Worm (Caenorhabditis elegans) whole organism, L2 larva: ENCODE data around the gene Y57G7A.1.
A peak's percentile ranks its signal among the peaks of the same experiment; 100 is the strongest.

Experiments
- C34F6.9 ChIP-seq: fragments of 150-350 bp; optimal IDR thresholded peaks from 2 replicates; lab custom pipeline; 2014; ENCODE audit warnings: missing biosample characterization, missing genetic modification characterization
- F13H6.1 ChIP-seq: sonication (generic microtip); optimal IDR thresholded peaks from 2 replicates; lab custom pipeline; 2016; ENCODE audit warnings: missing genetic modification characterization, missing compliant biosample characterization
- R02D3.7 ChIP-seq: fragments of 150-350 bp; optimal IDR thresholded peaks from 2 replicates; lab custom pipeline; 2014; ENCODE audit warnings: missing biosample characterization, missing genetic modification characterization
- Y55F3AM.14 ChIP-seq: fragments of 200-800 bp; sonication (Bioruptor generic); optimal IDR thresholded peaks from 2 replicates; lab custom pipeline; 2018; ENCODE audit warnings: mild to moderate bottlenecking, missing genetic modification characterization, missing compliant biosample characterization
- ZK546.5 ChIP-seq: sonication (generic microtip); optimal IDR thresholded peaks from 2 replicates; lab custom pipeline; 2017; ENCODE audit warnings: missing biosample characterization, missing genetic modification characterization
- alr-1 ChIP-seq: fragments of 150-350 bp; optimal IDR thresholded peaks from 2 replicates; lab custom pipeline; 2014; ENCODE audit warnings: missing biosample characterization, missing genetic modification characterization
- aly-2 ChIP-seq: fragments of 150-350 bp; optimal IDR thresholded peaks from 2 replicates; lab custom pipeline; 2014; ENCODE audit warnings: missing biosample characterization, missing genetic modification characterization
- blmp-1 ChIP-seq: sonication (generic microtip); optimal IDR thresholded peaks from 2 replicates; lab custom pipeline; 2017; ENCODE audit warnings: missing genetic modification characterization, mild to moderate bottlenecking, missing compliant biosample characterization, antibody characterized with exemption, moderate library complexity; ENCODE audit not compliant: insufficient read depth
- ceh-16 ChIP-seq: fragments of 150-350 bp; optimal IDR thresholded peaks from 2 replicates; lab custom pipeline; 2014; ENCODE audit warnings: missing biosample characterization, missing genetic modification characterization
- crh-2 ChIP-seq: sonication (generic microtip); optimal IDR thresholded peaks from 2 replicates; lab custom pipeline; 2017; ENCODE audit warnings: missing biosample characterization, missing genetic modification characterization
- elt-1 ChIP-seq: fragments of 150-350 bp; optimal IDR thresholded peaks from 2 replicates; lab custom pipeline; 2014; ENCODE audit warnings: missing biosample characterization, missing genetic modification characterization
- elt-3 ChIP-seq: sonication (generic microtip); optimal IDR thresholded peaks from 2 replicates; lab custom pipeline; 2017; ENCODE audit warnings: missing biosample characterization, missing genetic modification characterization
- fos-1 ChIP-seq: fragments of 150-350 bp; optimal IDR thresholded peaks from 2 replicates; lab custom pipeline; 2014; ENCODE audit warnings: missing biosample characterization, missing genetic modification characterization
- gmeb-1 ChIP-seq: fragments of 150-350 bp; optimal IDR thresholded peaks from 2 replicates; lab custom pipeline; 2014; ENCODE audit warnings: missing biosample characterization, missing genetic modification characterization
- lin-11 ChIP-seq: fragments of 150-350 bp; sonication (generic microtip); optimal IDR thresholded peaks from 2 replicates; lab custom pipeline; 2014; ENCODE audit warnings: missing biosample characterization, missing genetic modification characterization, inconsistent platforms, mixed read lengths
- lin-13 ChIP-seq: fragments of 150-350 bp; optimal IDR thresholded peaks from 2 replicates; lab custom pipeline; 2014; ENCODE audit warnings: missing biosample characterization, missing genetic modification reagents, missing genetic modification characterization
- lin-39 ChIP-seq: fragments of 150-350 bp; optimal IDR thresholded peaks from 2 replicates; lab custom pipeline; 2014; ENCODE audit warnings: missing biosample characterization, missing genetic modification reagents, missing genetic modification characterization
- lsy-2 ChIP-seq, 2 experiments: fragments of 150-350 bp in 1 of 2; sonication (generic microtip) in 1 of 2; optimal IDR thresholded peaks; 2 replicates each; lab custom pipeline; 2014 to 2017; ENCODE audit warnings: missing biosample characterization in 2 of 2, missing genetic modification characterization in 2 of 2
- mbf-1 ChIP-seq: sonication (generic microtip); optimal IDR thresholded peaks from 2 replicates; lab custom pipeline; 2017; ENCODE audit warnings: missing biosample characterization, missing genetic modification characterization
- mdl-1 ChIP-seq, 2 experiments: fragments of 150-350 bp in 1 of 2; sonication (generic microtip) in 1 of 2; optimal IDR thresholded peaks; 2 replicates each; lab custom pipeline; 2017; ENCODE audit warnings: missing biosample characterization in 2 of 2, missing genetic modification characterization in 2 of 2
- nhr-10 ChIP-seq: sonication (generic microtip); optimal IDR thresholded peaks from 2 replicates; lab custom pipeline; 2017; ENCODE audit warnings: missing biosample characterization, missing genetic modification characterization
- nhr-11 ChIP-seq: fragments of 150-350 bp; optimal IDR thresholded peaks from 2 replicates; lab custom pipeline; 2014; ENCODE audit warnings: missing biosample characterization, missing genetic modification characterization
- nhr-129 ChIP-seq: fragments of 150-350 bp; optimal IDR thresholded peaks from 2 replicates; lab custom pipeline; 2014; ENCODE audit warnings: missing biosample characterization, missing genetic modification characterization
- nhr-23 ChIP-seq: fragments of 150-350 bp; optimal IDR thresholded peaks from 2 replicates; lab custom pipeline; 2014; ENCODE audit warnings: missing biosample characterization, missing genetic modification reagents, missing genetic modification characterization
- nhr-77 ChIP-seq: fragments of 150-350 bp; optimal IDR thresholded peaks from 2 replicates; lab custom pipeline; 2014; ENCODE audit warnings: missing biosample characterization, missing genetic modification characterization
- sem-4 ChIP-seq: fragments of 150-350 bp; optimal IDR thresholded peaks from 2 replicates; lab custom pipeline; 2014; ENCODE audit warnings: missing biosample characterization, missing genetic modification reagents, missing genetic modification characterization
- skn-1 ChIP-seq: sonication (generic microtip); optimal IDR thresholded peaks from 2 replicates; lab custom pipeline; 2017; ENCODE audit warnings: missing biosample characterization, missing genetic modification characterization
- sma-9 ChIP-seq, 2 experiments: fragments of 150-350 bp in 1 of 2; sonication (generic microtip) in 1 of 2; optimal IDR thresholded peaks; 2 replicates each; lab custom pipeline; 2014 to 2016; ENCODE audit warnings: missing genetic modification characterization in 2 of 2, mild to moderate bottlenecking in 1 of 2, missing biosample characterization in 1 of 2, missing compliant biosample characterization in 1 of 2, missing genetic modification reagents in 1 of 2, moderate library complexity in 1 of 2
- unc-39 ChIP-seq: fragments of 150-350 bp; optimal IDR thresholded peaks from 2 replicates; lab custom pipeline; 2014; ENCODE audit warnings: missing biosample characterization, missing genetic modification characterization
- unc-55 ChIP-seq: fragments of 150-350 bp; sonication (generic microtip); optimal IDR thresholded peaks from 3 replicates; lab custom pipeline; 2014; ENCODE audit warnings: missing biosample characterization, missing genetic modification reagents, missing genetic modification characterization
- unc-62 ChIP-seq: fragments of 150-350 bp; optimal IDR thresholded peaks from 2 replicates; lab custom pipeline; 2014; ENCODE audit warnings: missing biosample characterization, missing genetic modification reagents, missing genetic modification characterization
- ztf-1 ChIP-seq: fragments of 200-800 bp; sonication (Bioruptor generic); conservative IDR thresholded peaks from 2 replicates; pipeline ENCODE4 v1.3.6; 2022; ENCODE audit warnings: missing genetic modification characterization, missing compliant biosample characterization

Y57G7A.1 gene

DNA sequence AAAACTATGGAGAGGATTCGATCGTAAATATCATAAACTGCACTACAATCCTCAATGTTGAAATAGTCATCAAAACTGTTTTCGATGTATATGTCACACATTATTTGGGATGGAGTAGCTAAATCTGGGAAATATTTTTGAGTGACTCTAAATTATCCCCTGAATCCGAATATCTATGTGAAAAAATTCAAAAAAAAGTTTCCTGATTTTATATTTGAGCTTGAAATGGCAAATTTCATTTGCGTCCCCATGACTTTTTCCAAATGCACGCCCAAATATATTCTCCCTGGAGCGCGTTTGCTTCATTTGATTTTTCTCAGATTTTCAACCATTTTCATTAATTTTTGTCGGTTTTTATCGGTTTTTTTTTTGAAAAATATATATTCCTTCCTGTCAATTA, 5.1 kb upstream of the Y57G7A.1 start, which contains the start of gene srz-64:
TSS of gene srz-64 (minus strand) at position 101 of the 400 bp plus-strand sequence.
- no peak for TF ChIP-seq sem-4 (tag; lab: Kevin White, UChicago)

- TF ChIP-seq alr-1, result no peak
- TF ChIP-seq ceh-16 (tag; lab: Kevin White, UChicago), result no peak
- TF ChIP-seq lsy-2 (tag; optimal IDR thresholded peaks at IDR 0.05; lab: Kevin White, UChicago), result no peak
- no peak for TF ChIP-seq skn-1 (tag; lab: Kevin White, UChicago)
- TF ChIP-seq C34F6.9 (tag; lab: Kevin White, UChicago), result no peak
- no peak for TF ChIP-seq lin-11 (tag; lab: Kevin White, UChicago)
- no peak for TF ChIP-seq elt-1 (tag; lab: Kevin White, UChicago)
- no peak for TF ChIP-seq R02D3.7 (tag; lab: Kevin White, UChicago)
Measured at ce11 chrII:1295776-1296175, 2.5 kb upstream of the Y57G7A.1 start, which contains the start of gene Y57G7A.2. Gene Y57G7A.2, plus strand, starts transcription at chrII:1296076.

DNA sequence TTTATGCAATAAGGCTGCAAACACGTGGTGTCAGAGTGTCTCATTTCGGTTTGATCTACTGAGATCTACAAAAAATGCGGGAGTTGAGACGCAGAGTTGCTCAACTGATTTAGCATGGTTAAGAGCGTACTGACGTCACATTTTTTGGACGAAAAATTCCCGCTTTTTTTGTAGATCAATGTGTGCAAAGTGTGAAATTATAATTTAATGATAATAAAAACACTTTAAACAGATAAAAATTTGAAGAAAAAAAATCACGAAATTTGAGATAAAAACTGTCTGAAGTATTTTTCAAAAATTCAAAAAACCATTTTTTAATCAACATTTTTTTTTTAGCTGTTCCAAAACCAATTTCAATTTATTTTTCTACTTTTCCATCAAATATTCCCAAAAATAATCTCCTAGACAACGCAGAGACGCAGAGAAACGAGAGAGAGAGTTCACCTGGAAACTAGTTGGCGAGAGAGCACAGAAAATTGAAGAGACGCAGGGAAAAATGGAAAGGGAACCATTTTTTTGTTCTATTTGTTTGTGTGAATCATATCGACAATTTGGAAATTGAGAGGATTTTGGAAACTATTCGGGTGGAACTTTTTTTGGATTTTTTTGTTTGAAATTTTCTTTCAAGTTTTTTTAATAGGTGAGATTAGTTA, 1.1 kb upstream of the Y57G7A.1 start:
- no peak for TF ChIP-seq aly-2 (tag; lab: Kevin White, UChicago)
- peak; percentile 1 for TF ChIP-seq fos-1 (tag; lab: Kevin White, UChicago)

DNA sequence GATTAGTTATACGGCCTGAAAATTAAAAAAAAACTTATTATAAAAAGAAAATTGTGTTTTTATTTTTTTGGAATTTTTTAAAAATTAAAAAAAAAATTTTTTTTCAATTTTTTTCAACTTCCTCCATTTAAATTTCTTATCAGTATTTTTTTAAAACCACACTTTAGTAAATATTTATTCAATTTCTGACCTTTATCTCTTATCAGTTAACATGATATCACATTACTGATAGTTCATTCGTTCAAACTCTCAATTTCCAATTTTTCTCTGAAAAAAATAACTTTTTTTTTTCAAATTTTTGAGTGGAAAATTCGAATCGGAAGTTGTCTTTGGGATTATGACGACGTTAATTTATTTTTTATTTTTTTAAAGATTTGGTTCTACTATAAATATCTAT, 574 bp upstream of the Y57G7A.1 start:
- TF ChIP-seq F13H6.1 (tag; lab: Kevin White, UChicago), result no peak
- no peak for TF ChIP-seq sem-4 (tag; lab: Kevin White, UChicago)
- TF ChIP-seq fos-1 (tag; lab: Kevin White, UChicago), result peak; percentile 1
- no peak for TF ChIP-seq nhr-23 (tag; lab: Kevin White, UChicago)
- TF ChIP-seq nhr-10 (tag; lab: Kevin White, UChicago), result no peak

DNA sequence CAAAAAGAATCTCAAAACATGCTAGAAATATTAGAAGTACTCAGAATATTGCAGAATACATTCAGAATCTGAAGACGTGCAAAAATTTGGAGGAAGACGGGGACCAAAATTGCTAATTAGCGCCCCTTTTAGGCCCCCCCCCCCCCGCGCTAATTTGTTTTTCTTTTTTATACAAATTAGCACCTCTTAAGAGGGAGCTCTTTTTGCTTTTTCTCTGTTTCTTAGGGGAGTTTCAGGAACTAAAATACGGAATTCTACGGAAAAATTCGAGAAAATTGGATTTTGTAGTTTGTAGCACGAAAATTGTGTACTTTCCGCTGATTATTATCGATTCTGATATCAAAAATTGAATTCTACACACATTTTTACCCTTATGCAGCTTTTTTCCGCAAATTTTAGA, 3.3 kb downstream of the Y57G7A.1 start, which contains the start of gene glb-31:
TSS of gene glb-31 (minus strand) at position 101 of the 400 bp plus-strand sequence.
- TF ChIP-seq sma-9 (GFP tag; optimal IDR thresholded peaks at IDR 0.05; lab: Kevin White, UChicago) (no peak), sma-9 (tag; optimal IDR thresholded peaks at IDR 0.05; lab: Kevin White, UChicago) (no peak), C34F6.9 (tag; lab: Kevin White, UChicago) (no peak), alr-1 (no peak), unc-55 (no peak), nhr-11 (tag; lab: Kevin White, UChicago) (no peak), lin-13 (GFP tag; lab: Kevin White, UChicago) (no peak), lin-11 (tag; lab: Kevin White, UChicago) (no peak), aly-2 (tag; lab: Kevin White, UChicago) (no peak), blmp-1 (tag; lab: Kevin White, UChicago) (no peak), ztf-1 (GFP tag; lab: Robert Waterston, UW) (no peak), nhr-129 (tag; lab: Kevin White, UChicago) (no peak), mbf-1 (tag; lab: Kevin White, UChicago) (no peak), unc-39 (tag; lab: Kevin White, UChicago) (no peak), Y55F3AM.14 (no peak), elt-3 (tag; lab: Kevin White, UChicago) (no peak), nhr-77 (tag; lab: Kevin White, UChicago) (no peak), mdl-1 (tag; optimal IDR thresholded peaks at IDR 0.05; lab: Kevin White, UChicago) (no peak), nhr-10 (tag; lab: Kevin White, UChicago) (no peak), lin-39 (tag; lab: Kevin White, UChicago) (no peak)
- TF ChIP-seq, all 48 proteins: peak for 0

DNA sequence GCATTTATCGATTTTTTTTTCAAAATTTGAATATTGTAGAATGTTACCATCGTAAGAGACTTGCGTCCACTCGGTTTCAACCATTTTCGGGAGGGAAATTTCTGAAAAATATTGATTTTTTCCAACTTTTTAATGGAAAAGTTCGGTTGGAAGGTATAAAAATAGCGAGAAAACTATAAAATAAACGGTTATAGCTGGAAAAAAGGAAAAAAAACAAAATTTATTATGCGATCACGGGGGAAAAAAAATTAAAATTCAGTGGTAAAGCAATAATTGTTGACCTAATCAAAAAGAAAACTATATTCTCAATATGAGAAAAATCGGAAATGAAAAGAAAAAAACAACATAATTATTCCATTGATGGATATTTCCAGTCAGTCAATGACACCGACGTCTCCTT, 7.8 kb downstream of the Y57G7A.1 start, which contains the start of gene emc-2:
TSS of gene emc-2 (minus strand) at position 101 of the 400 bp plus-strand sequence.
- TF ChIP-seq R02D3.7 (tag; lab: Kevin White, UChicago) (no peak), sma-9 (GFP tag; optimal IDR thresholded peaks at IDR 0.05; lab: Kevin White, UChicago) (no peak), sma-9 (tag; optimal IDR thresholded peaks at IDR 0.05; lab: Kevin White, UChicago) (no peak), F13H6.1 (tag; lab: Kevin White, UChicago) (no peak), sem-4 (tag; lab: Kevin White, UChicago) (no peak), ZK546.5 (tag; lab: Kevin White, UChicago) (no peak), gmeb-1 (tag; lab: Kevin White, UChicago) (no peak), mbf-1 (tag; lab: Kevin White, UChicago) (no peak), nhr-129 (tag; lab: Kevin White, UChicago) (no peak), unc-62 (GFP tag; lab: Kevin White, UChicago) (no peak), alr-1 (no peak), nhr-77 (tag; lab: Kevin White, UChicago) (no peak), lsy-2 (tag; optimal IDR thresholded peaks at IDR 0.05; lab: Kevin White, UChicago) (no peak), crh-2 (no peak)
